Fruit fly (Drosophila melanogaster) whole organism, embryonic: ENCODE results near the gene CG31463.

ENCODE experiments used
- ATbp ChIP-seq: fragments of 200-800 bp; sonication (Bioruptor generic); optimal IDR thresholded peaks from 2 replicates; lab custom pipeline; 2017; ENCODE audit warnings: missing biosample characterization, mild to moderate bottlenecking, missing genetic modification characterization, missing genetic modification reagents
- B-H1 ChIP-seq: fragments of 200-800 bp; sonication (Bioruptor generic); IDR thresholded peaks from 3 replicates; pipeline ENCODE4 v1.3.6; 2022; ENCODE audit warnings: missing biosample characterization, missing genetic modification characterization
- CG10366 ChIP-seq: fragments of 200-800 bp; sonication (Bioruptor generic); IDR thresholded peaks from 2 replicates; pipeline ENCODE4 v1.3.6; 2022; ENCODE audit warnings: missing biosample characterization, missing genetic modification characterization
- CG10654 ChIP-seq: fragments of 200-800 bp; sonication (Bioruptor generic); optimal IDR thresholded peaks from 2 replicates; lab custom pipeline; 2016; ENCODE audit warnings: missing biosample characterization, missing genetic modification characterization
- CG11696 ChIP-seq: fragments of 200-800 bp; sonication (Bioruptor generic); IDR thresholded peaks from 2 replicates; pipeline ENCODE4 v1.3.6; 2022; ENCODE audit warnings: missing biosample characterization, missing genetic modification characterization
- CG12071 ChIP-seq: fragments of 200-800 bp; sonication (Bioruptor generic); optimal IDR thresholded peaks from 3 replicates; lab custom pipeline; 2018; ENCODE audit warnings: missing biosample characterization, mild to moderate bottlenecking, missing genetic modification characterization
- CG12155 ChIP-seq: fragments of 200-800 bp; sonication (Bioruptor generic); optimal IDR thresholded peaks from 3 replicates; lab custom pipeline; 2016; ENCODE audit warnings: missing biosample characterization, missing genetic modification characterization
- CG1602 ChIP-seq: fragments of 200-800 bp; sonication (Bioruptor generic); optimal IDR thresholded peaks from 3 replicates; lab custom pipeline; 2016; ENCODE audit warnings: missing biosample characterization, missing genetic modification characterization
- CG1647 ChIP-seq: fragments of 200-800 bp; sonication (Bioruptor generic); optimal IDR thresholded peaks from 3 replicates; lab custom pipeline; 2016; ENCODE audit warnings: missing biosample characterization, missing genetic modification characterization
- CG17359 ChIP-seq: fragments of 200-800 bp; sonication (Bioruptor generic); optimal IDR thresholded peaks from 3 replicates; lab custom pipeline; 2018; ENCODE audit warnings: missing biosample characterization, mild to moderate bottlenecking, missing genetic modification characterization, moderate library complexity
- CG17568 ChIP-seq: fragments of 200-800 bp; sonication (Bioruptor generic); optimal IDR thresholded peaks from 2 replicates; lab custom pipeline; 2018; ENCODE audit warnings: missing biosample characterization, mild to moderate bottlenecking, missing genetic modification characterization, moderate library complexity
- CG1792 ChIP-seq: fragments of 200-800 bp; sonication (Bioruptor generic); optimal IDR thresholded peaks from 2 replicates; lab custom pipeline; 2016; ENCODE audit warnings: missing biosample characterization, missing genetic modification characterization
- CG18262 ChIP-seq: fragments of 200-800 bp; optimal IDR thresholded peaks from 3 replicates; lab custom pipeline; 2019; ENCODE audit warnings: missing biosample characterization, mild to moderate bottlenecking, missing genetic modification characterization, moderate library complexity
- CG18476 ChIP-seq: fragments of 200-800 bp; sonication (Bioruptor generic); optimal IDR thresholded peaks from 2 replicates; lab custom pipeline; 2016; ENCODE audit warnings: missing biosample characterization, mild to moderate bottlenecking, missing genetic modification characterization
- CG18619 ChIP-seq: fragments of 200-800 bp; sonication (Bioruptor generic); optimal IDR thresholded peaks from 3 replicates; lab custom pipeline; 2017; ENCODE audit warnings: missing biosample characterization, mild to moderate bottlenecking, missing genetic modification characterization
- CG3163 ChIP-seq: fragments of 200-800 bp; sonication (Bioruptor generic); optimal IDR thresholded peaks from 3 replicates; lab custom pipeline; 2016; ENCODE audit warnings: missing biosample characterization, missing genetic modification characterization
- CG34422 ChIP-seq: fragments of 200-800 bp; sonication (Bioruptor generic); IDR thresholded peaks from 3 replicates; pipeline ENCODE4 v1.3.6; 2022; ENCODE audit warnings: missing biosample characterization, missing genetic modification characterization
- CG5245 ChIP-seq: fragments of 200-800 bp; sonication (Bioruptor generic); optimal IDR thresholded peaks from 3 replicates; lab custom pipeline; 2016; ENCODE audit warnings: missing biosample characterization, missing genetic modification characterization
- CG6254 ChIP-seq: fragments of 200-800 bp; sonication (Bioruptor generic); optimal IDR thresholded peaks from 3 replicates; lab custom pipeline; 2017; ENCODE audit warnings: mild to moderate bottlenecking, missing biosample characterization, missing genetic modification reagents, missing genetic modification characterization
- CG6689 ChIP-seq: fragments of 200-800 bp; sonication (Bioruptor generic); IDR thresholded peaks from 2 replicates; pipeline ENCODE4 v1.3.6; 2022; ENCODE audit warnings: missing biosample characterization, missing genetic modification characterization
- CG6765 ChIP-seq: fragments of 200-800 bp; sonication (Bioruptor generic); optimal IDR thresholded peaks from 3 replicates; lab custom pipeline; 2017; ENCODE audit warnings: missing biosample characterization, mild to moderate bottlenecking, missing genetic modification characterization
- CG6791 ChIP-seq: fragments of 200-800 bp; sonication (Bioruptor generic); IDR thresholded peaks from 3 replicates; pipeline ENCODE4 v1.3.6; 2022; ENCODE audit warnings: missing biosample characterization, missing genetic modification characterization; ENCODE audit not compliant: partially characterized antibody
- CG8478 ChIP-seq: fragments of >200 bp; optimal IDR thresholded peaks from 2 replicates; lab custom pipeline; 2018
- CHES-1-like ChIP-seq: fragments of 200-800 bp; sonication (Bioruptor generic); optimal IDR thresholded peaks from 2 replicates; lab custom pipeline; 2016; ENCODE audit warnings: missing biosample characterization, missing genetic modification characterization
- Dp ChIP-seq: fragments of 200-800 bp; sonication (Bioruptor generic); optimal IDR thresholded peaks from 2 replicates; lab custom pipeline; 2018; ENCODE audit warnings: missing biosample characterization, mild to moderate bottlenecking, missing genetic modification characterization, moderate library complexity
- E2f2 ChIP-seq: fragments of 200-800 bp; sonication (Bioruptor generic); IDR thresholded peaks from 2 replicates; pipeline ENCODE4 v1.3.6; 2022; ENCODE audit warnings: missing biosample characterization, missing genetic modification characterization
- Gsc ChIP-seq: fragments of 200-800 bp; sonication (Bioruptor generic); IDR thresholded peaks from 2 replicates; pipeline ENCODE4 v1.3.6; 2022; ENCODE audit warnings: missing biosample characterization, missing genetic modification characterization
- Med ChIP-seq: fragments of 200-800 bp; sonication (Bioruptor generic); peaks from one replicate; lab custom pipeline; 2016; ENCODE audit warnings: missing biosample characterization, missing genetic modification characterization, mild to moderate bottlenecking, inconsistent platforms, moderate library complexity
- Myb ChIP-seq: fragments of 200-800 bp; sonication (Bioruptor generic); optimal IDR thresholded peaks from 2 replicates; lab custom pipeline; 2016; ENCODE audit warnings: missing biosample characterization, missing genetic modification characterization
- Rx ChIP-seq: fragments of 200-800 bp; sonication (Bioruptor generic); IDR thresholded peaks from 2 replicates; pipeline ENCODE4 v1.3.6; 2022; ENCODE audit warnings: missing biosample characterization, missing genetic modification characterization
- bab2 ChIP-seq: fragments of 200-800 bp; sonication (Bioruptor generic); optimal IDR thresholded peaks from 2 replicates; lab custom pipeline; 2016; ENCODE audit warnings: missing biosample characterization, missing genetic modification characterization
- bowl ChIP-seq: fragments of 200-800 bp; sonication (Bioruptor generic); IDR thresholded peaks from 2 replicates; pipeline ENCODE4 v1.3.6; 2022; ENCODE audit warnings: missing biosample characterization, missing genetic modification characterization
- crp ChIP-seq, 2 experiments: fragments of 200-800 bp; sonication (Bioruptor generic); optimal IDR thresholded peaks; 2 replicates in 1 of 2; 3 replicates in 1 of 2; lab custom pipeline; 2017; ENCODE audit warnings: missing biosample characterization in 2 of 2, missing genetic modification characterization in 2 of 2, mild to moderate bottlenecking in 1 of 2, moderate library complexity in 1 of 2
- da ChIP-seq: fragments of 200-800 bp; sonication (Bioruptor generic); optimal IDR thresholded peaks from 2 replicates; lab custom pipeline; 2016; ENCODE audit warnings: missing biosample characterization, missing genetic modification characterization
- fd102C ChIP-seq: fragments of 200-800 bp; sonication (Bioruptor generic); optimal IDR thresholded peaks from 2 replicates; lab custom pipeline; 2018; ENCODE audit warnings: missing biosample characterization, mild to moderate bottlenecking, missing genetic modification characterization, moderate library complexity
- hbn ChIP-seq: fragments of 200-800 bp; sonication (Bioruptor generic); IDR thresholded peaks from 2 replicates; pipeline ENCODE4 v1.3.6; 2022; ENCODE audit warnings: missing biosample characterization, missing genetic modification characterization; ENCODE audit not compliant: partially characterized antibody
- knrl ChIP-seq: fragments of 200-800 bp; sonication (Bioruptor generic); IDR thresholded peaks from 3 replicates; pipeline ENCODE4 v1.3.6; 2022; ENCODE audit warnings: missing biosample characterization, missing genetic modification characterization; ENCODE audit not compliant: partially characterized antibody
- lov ChIP-seq, 2 experiments: fragments of 200-800 bp in 1 of 2; fragments of >200 bp in 1 of 2; sonication (Bioruptor generic) in 1 of 2; IDR thresholded peaks in 1 of 2; optimal IDR thresholded peaks in 1 of 2; 2 replicates in 1 of 2; 3 replicates in 1 of 2; pipeline versions ENCODE4 v1.3.6 to Lab custom; 2017 to 2022; ENCODE audit warnings: missing biosample characterization in 1 of 2, missing genetic modification characterization in 1 of 2
- nau ChIP-seq: fragments of 200-800 bp; sonication (Bioruptor generic); optimal IDR thresholded peaks from 3 replicates; lab custom pipeline; 2017; ENCODE audit warnings: missing biosample characterization, mild to moderate bottlenecking, missing genetic modification characterization, missing genetic modification reagents
- oc ChIP-seq: fragments of 200-800 bp; sonication (Bioruptor generic); optimal IDR thresholded peaks from 2 replicates; lab custom pipeline; 2018; ENCODE audit warnings: missing biosample characterization, mild to moderate bottlenecking, missing genetic modification characterization, moderate library complexity
- odd ChIP-seq: fragments of 200-800 bp; sonication (Bioruptor generic); optimal IDR thresholded peaks from 2 replicates; lab custom pipeline; 2017; ENCODE audit warnings: missing biosample characterization, mild to moderate bottlenecking, missing genetic modification characterization
- onecut ChIP-seq: fragments of 200-800 bp; sonication (Bioruptor generic); IDR thresholded peaks from 2 replicates; pipeline ENCODE4 v1.3.6; 2022; ENCODE audit warnings: missing biosample characterization, missing genetic modification characterization
- p53 ChIP-seq: fragments of 200-800 bp; sonication (Bioruptor generic); optimal IDR thresholded peaks from 2 replicates; lab custom pipeline; 2016; ENCODE audit warnings: missing biosample characterization, missing genetic modification characterization
- pros ChIP-seq: fragments of 200-800 bp; sonication (Bioruptor generic); optimal IDR thresholded peaks from 3 replicates; lab custom pipeline; 2019; ENCODE audit warnings: missing biosample characterization, mild to moderate bottlenecking, missing genetic modification characterization, moderate library complexity
- scrt ChIP-seq: fragments of 200-800 bp; sonication (Bioruptor generic); optimal IDR thresholded peaks from 2 replicates; lab custom pipeline; 2018; ENCODE audit warnings: missing biosample characterization, mild to moderate bottlenecking, missing genetic modification characterization, moderate library complexity
- sd ChIP-seq: fragments of 200-800 bp; sonication (Bioruptor generic); optimal IDR thresholded peaks from 3 replicates; lab custom pipeline; 2018; ENCODE audit warnings: missing biosample characterization, mild to moderate bottlenecking, missing genetic modification characterization, moderate library complexity
- so ChIP-seq: fragments of 200-800 bp; sonication (Bioruptor generic); IDR thresholded peaks from 3 replicates; pipeline ENCODE4 v1.3.6; 2022; ENCODE audit warnings: missing biosample characterization, missing genetic modification characterization
- stc ChIP-seq: fragments of 200-800 bp; sonication (Bioruptor generic); IDR thresholded peaks from 2 replicates; pipeline ENCODE4 v1.3.6; 2022; ENCODE audit warnings: missing biosample characterization, missing genetic modification characterization
- tap ChIP-seq: fragments of 200-800 bp; optimal IDR thresholded peaks from 3 replicates; lab custom pipeline; 2019; ENCODE audit warnings: missing biosample characterization, mild to moderate bottlenecking, missing genetic modification characterization, moderate library complexity
- zf30C ChIP-seq: fragments of 200-800 bp; sonication (Bioruptor generic); optimal IDR thresholded peaks from 3 replicates; lab custom pipeline; 2018; ENCODE audit warnings: missing biosample characterization, mild to moderate bottlenecking, missing genetic modification characterization
- zfh2 ChIP-seq: fragments of 200-800 bp; sonication (Bioruptor generic); optimal IDR thresholded peaks from 2 replicates; lab custom pipeline; 2016; ENCODE audit warnings: missing biosample characterization, missing genetic modification characterization

Gene CG31463

dm6 chr3R:8308515-8308959 is 16.4 kb downstream of the CG31463 start, which contains the start of gene tex (continued):
- TF ChIP-seq zfh2 (GFP tag; lab: Kevin White, UChicago): no peak
- no peak for TF ChIP-seq stc (GFP tag; lab: Robert Waterston, UW)
- no peak for TF ChIP-seq CG3163 (GFP tag; lab: Kevin White, UChicago)
- peak; percentile 98 for TF ChIP-seq E2f2 (GFP tag; lab: Robert Waterston, UW)
- no peak for TF ChIP-seq CG6765 (GFP tag; lab: Kevin White, UChicago)
- peak; percentile 44 for TF ChIP-seq CHES-1-like (GFP tag; lab: Kevin White, UChicago)
- no peak for TF ChIP-seq nau
- no peak for TF ChIP-seq CG1647 (GFP tag; lab: Kevin White, UChicago)
- peak; percentile 28; the same call in 1 of the 2 replicates for TF ChIP-seq hbn
- no peak for TF ChIP-seq so
- no peak for TF ChIP-seq CG17568 (GFP tag; lab: Kevin White, UChicago)
- TF ChIP-seq CG18619 (GFP tag; lab: Kevin White, UChicago): no peak
- TF ChIP-seq Rx (GFP tag; lab: Robert Waterston, UW): no peak
- TF ChIP-seq CG1792 (GFP tag; lab: Kevin White, UChicago): no peak
- TF ChIP-seq Gsc (GFP tag; lab: Robert Waterston, UW): no peak
- no peak for TF ChIP-seq scrt (GFP tag; lab: Kevin White, UChicago)
- no peak for TF ChIP-seq pros (GFP tag; lab: Kevin White, UChicago)
- peak; percentile 10 for TF ChIP-seq CG5245 (GFP tag; lab: Kevin White, UChicago)
- TF ChIP-seq bowl (GFP tag; lab: Robert Waterston, UW): no peak
- TF ChIP-seq CG8478 (lab: Kevin White, UChicago): no peak
- TF ChIP-seq lov (optimal IDR thresholded peaks at IDR 0.05; lab: Kevin White, UChicago): no peak
- no peak for TF ChIP-seq lov (GFP tag; IDR thresholded peaks at IDR 0.05; lab: Robert Waterston, UW)
- TF ChIP-seq crp (GFP tag; optimal IDR thresholded peaks at IDR 0.05; lab: Kevin White, UChicago): no peak
- TF ChIP-seq da (GFP tag; lab: Kevin White, UChicago): no peak
- TF ChIP-seq bab2 (GFP tag; lab: Kevin White, UChicago): peak; percentile 36
- TF ChIP-seq zf30C (GFP tag; lab: Kevin White, UChicago): no peak
- TF ChIP-seq knrl (GFP tag; lab: Robert Waterston, UW): peak; percentile 27; the same call in 1 of the 3 replicates
- no peak for TF ChIP-seq odd (GFP tag; lab: Kevin White, UChicago)
- peak; percentile 59 for TF ChIP-seq Myb (GFP tag; lab: Kevin White, UChicago)
- TF ChIP-seq onecut (GFP tag; lab: Robert Waterston, UW): peak; percentile 53
- TF ChIP-seq CG17359 (tag; lab: Kevin White, UChicago): peak; percentile 55
- no peak for TF ChIP-seq B-H1 (GFP tag; lab: Robert Waterston, UW)
- no peak for TF ChIP-seq CG10366 (GFP tag; lab: Robert Waterston, UW)
- no peak for TF ChIP-seq CG12155 (GFP tag; lab: Kevin White, UChicago)
- no peak for TF ChIP-seq CG1602 (GFP tag; lab: Kevin White, UChicago)
- TF ChIP-seq CG10654 (GFP tag; lab: Kevin White, UChicago): no peak
- peak; percentile 1 for TF ChIP-seq fd102C
- no peak for TF ChIP-seq tap (tag; lab: Kevin White, UChicago)
- no peak for TF ChIP-seq CG11696 (GFP tag; lab: Robert Waterston, UW)
- TF ChIP-seq p53 (GFP tag; lab: Kevin White, UChicago): no peak
- TF ChIP-seq Dp (GFP tag; lab: Kevin White, UChicago): peak; percentile 98
- peak; percentile 84 for TF ChIP-seq Med
- TF ChIP-seq sd (tag; lab: Kevin White, UChicago): peak; percentile 22
- TF ChIP-seq CG6791: no peak
- TF ChIP-seq oc: peak; percentile 43
- no peak for TF ChIP-seq CG18476 (GFP tag; lab: Kevin White, UChicago)
- TF ChIP-seq ATbp (GFP tag; lab: Kevin White, UChicago): peak; percentile 80
- no peak for TF ChIP-seq CG6689 (GFP tag; lab: Robert Waterston, UW)
- peak; percentile 78 for TF ChIP-seq CG6254
- TF ChIP-seq CG18262 (tag; lab: Kevin White, UChicago): peak; percentile 65
- peak; percentile 32 for TF ChIP-seq CG12071 (GFP tag; lab: Kevin White, UChicago)
- peak; percentile 65; the same call in 1 of the 3 replicates for TF ChIP-seq CG34422 (GFP tag; lab: Robert Waterston, UW)
